Fruit fly (Drosophila melanogaster): ENCODE data around the gene promL.
A peak's percentile ranks its signal among the peaks of the same experiment; 100 is the strongest.

The promL gene

DNA sequence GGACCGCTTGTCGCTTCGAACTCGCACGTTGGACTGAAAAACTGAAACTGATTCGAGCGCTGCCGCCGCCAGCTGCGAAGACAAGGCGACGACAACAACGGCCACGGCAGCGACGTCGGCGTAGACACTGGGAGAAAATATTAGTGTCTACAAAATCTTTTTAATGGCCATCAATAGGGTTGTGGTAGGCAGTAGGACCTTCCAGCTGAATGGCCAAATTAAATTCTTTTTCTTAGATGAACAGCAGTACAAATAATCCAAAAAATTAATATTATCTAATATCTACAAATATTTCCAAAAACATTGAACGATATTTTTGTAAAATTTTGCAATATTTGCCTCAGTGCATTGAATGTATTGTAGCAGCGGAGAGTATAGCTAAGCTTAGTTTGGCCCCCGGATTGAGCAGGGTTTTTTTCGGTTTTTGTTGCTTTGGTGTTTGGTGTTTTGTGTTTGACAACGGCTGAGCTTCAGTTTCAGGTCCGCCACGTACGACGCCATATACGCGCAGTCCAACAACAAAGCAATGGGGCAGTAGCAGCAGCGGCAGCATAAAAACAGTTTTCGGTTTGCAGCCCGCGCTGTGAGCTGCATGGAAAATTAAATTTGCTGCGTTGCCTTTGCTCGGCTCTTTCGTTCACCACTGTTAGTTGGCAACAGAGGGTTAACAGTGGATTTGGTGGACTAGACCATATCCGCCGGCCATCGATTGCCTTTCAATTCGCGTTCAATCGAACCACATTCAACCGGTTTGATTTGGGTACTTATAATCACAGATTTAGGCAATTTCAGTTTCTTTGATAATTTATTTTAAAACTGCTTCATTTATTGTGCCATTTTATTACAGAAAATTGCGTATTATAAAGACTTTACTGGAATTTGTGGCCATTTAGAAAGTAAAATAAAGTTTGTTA lies 20.4 kb downstream of the promL start, which contains the start of gene Cht7 (continued):
- TF ChIP-seq CG4318 (GFP tag; optimal IDR thresholded peaks at IDR 0.05) = peak; percentile 94
- peak; percentile 85 for TF ChIP-seq CG10631 (GFP tag; optimal IDR thresholded peaks at IDR 0.05)
- TF ChIP-seq Ets96B (tag; optimal IDR thresholded peaks at IDR 0.05) = peak; percentile 86
- peak; percentile 80 for TF ChIP-seq CG7368 (GFP tag; optimal IDR thresholded peaks at IDR 0.05)
- TF ChIP-seq CG11902 (GFP tag; optimal IDR thresholded peaks at IDR 0.05) = peak; percentile 63
- peak; percentile 82 for TF ChIP-seq CG11762 (GFP tag; optimal IDR thresholded peaks at IDR 0.05; ENCODE audit: insufficient read depth)
- peak; percentile 98 for TF ChIP-seq Eip78C (GFP tag)
- peak; percentile 87 for TF ChIP-seq Met (GFP tag; optimal IDR thresholded peaks at IDR 0.05)
- peak; percentile 94 for TF ChIP-seq OdsH (GFP tag; optimal IDR thresholded peaks at IDR 0.05)
- peak; percentile 93 for TF ChIP-seq eg (GFP tag; IDR thresholded peaks at IDR 0.05)
- TF ChIP-seq Ets21C (GFP tag; optimal IDR thresholded peaks at IDR 0.05) = peak; percentile 37
- peak; percentile 92 for TF ChIP-seq net (GFP tag; optimal IDR thresholded peaks at IDR 0.05)
- TF ChIP-seq Lpt (GFP tag; optimal IDR thresholded peaks at IDR 0.05) = peak; percentile 93
- TF ChIP-seq lz (GFP tag; optimal IDR thresholded peaks at IDR 0.05) = peak; percentile 86
- peak; percentile 92 for TF ChIP-seq pdm3 (GFP tag; optimal IDR thresholded peaks at IDR 0.05)
- TF ChIP-seq fd59A (GFP tag; optimal IDR thresholded peaks at IDR 0.05) = peak; percentile 87
- TF ChIP-seq Sox14 (GFP tag; optimal IDR thresholded peaks at IDR 0.05) = peak; percentile 86
- TF ChIP-seq vri (GFP tag; optimal IDR thresholded peaks at IDR 0.05) = peak; percentile 79
- peak; percentile 81 for TF ChIP-seq CG6163 (GFP tag; IDR thresholded peaks at IDR 0.05)
- TF ChIP-seq fd85E (GFP tag; optimal IDR thresholded peaks at IDR 0.05) = peak; percentile 44
- TF ChIP-seq CG11294 (GFP tag; IDR thresholded peaks at IDR 0.05) = peak; percentile 90
- TF ChIP-seq CG3919 (GFP tag; optimal IDR thresholded peaks at IDR 0.05) = peak; percentile 91
- peak; percentile 88 for TF ChIP-seq CG10669 (GFP tag; optimal IDR thresholded peaks at IDR 0.05)
- peak; percentile 85 for TF ChIP-seq spab (GFP tag; optimal IDR thresholded peaks at IDR 0.05)
- peak; percentile 86 to 91 for TF ChIP-seq ss (GFP tag; optimal IDR thresholded peaks at IDR 0.05)
- peak; percentile 96 for TF ChIP-seq CG15336 (GFP tag; IDR thresholded peaks at IDR 0.05)
- peak; percentile 88 for TF ChIP-seq CG34406 (GFP tag; optimal IDR thresholded peaks at IDR 0.05)
- TF ChIP-seq CG9139 (GFP tag; optimal IDR thresholded peaks at IDR 0.05) = peak; percentile 74
- peak; percentile 89 for TF ChIP-seq CG6792 (GFP tag; optimal IDR thresholded peaks at IDR 0.05)

DNA sequence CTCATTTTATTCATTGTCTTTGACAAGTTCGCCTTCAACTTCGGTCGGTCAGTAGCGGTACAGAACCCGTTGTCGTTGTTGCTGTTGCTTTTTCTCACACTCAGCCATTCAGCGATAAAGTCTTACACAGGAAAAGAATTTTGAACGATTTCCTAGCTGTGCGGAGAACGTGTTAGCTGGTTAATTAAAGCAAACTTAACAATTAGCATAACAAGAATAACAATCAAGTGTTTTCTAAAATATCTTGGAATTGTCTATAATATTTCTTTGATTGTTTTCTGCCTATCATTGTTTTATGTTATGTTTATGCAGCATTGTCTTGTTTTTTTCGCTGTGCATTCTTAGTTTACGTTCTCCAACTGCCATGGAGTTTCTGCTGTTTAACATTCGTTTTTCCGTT lies 21.4 kb downstream of the promL start:
- peak; percentile 6 for TF ChIP-seq pdm3 (GFP tag; optimal IDR thresholded peaks at IDR 0.05)
- TF ChIP-seq Sox14 (GFP tag; optimal IDR thresholded peaks at IDR 0.05) = peak; percentile 30
- TF ChIP-seq OdsH (GFP tag; optimal IDR thresholded peaks at IDR 0.05) = peak; percentile 40
- no peak for TF ChIP-seq vri (GFP tag; optimal IDR thresholded peaks at IDR 0.05)
- TF ChIP-seq CG11294 (GFP tag; IDR thresholded peaks at IDR 0.05) = no peak
- TF ChIP-seq CG8632 (GFP tag; optimal IDR thresholded peaks at IDR 0.05) = no peak
- no peak for TF ChIP-seq CG8319 (GFP tag; optimal IDR thresholded peaks at IDR 0.05)
- TF ChIP-seq CG11902 (GFP tag; optimal IDR thresholded peaks at IDR 0.05) = no peak
- TF ChIP-seq CG1621 (tag; optimal IDR thresholded peaks at IDR 0.05) = peak; percentile 44
- no peak for TF ChIP-seq Blimp-1 (GFP tag; optimal IDR thresholded peaks at IDR 0.05)
- no peak for TF ChIP-seq Sox102F (GFP tag; optimal IDR thresholded peaks at IDR 0.05)
- TF ChIP-seq CG10631 (GFP tag; optimal IDR thresholded peaks at IDR 0.05) = peak; percentile 62
- TF ChIP-seq Gug (GFP tag; IDR thresholded peaks at IDR 0.05) = no peak
- no peak for TF ChIP-seq Lpt (GFP tag; optimal IDR thresholded peaks at IDR 0.05)
- peak; percentile 52 for TF ChIP-seq fd59A (GFP tag; optimal IDR thresholded peaks at IDR 0.05)
- peak; percentile 61 for TF ChIP-seq CG10669 (GFP tag; optimal IDR thresholded peaks at IDR 0.05)
- TF ChIP-seq Hr4 (GFP tag; optimal IDR thresholded peaks at IDR 0.05) = peak; percentile 14
- no peak for TF ChIP-seq acj6 (GFP tag; optimal IDR thresholded peaks at IDR 0.05)
- TF ChIP-seq CG16779 (tag; optimal IDR thresholded peaks at IDR 0.05) = no peak
- peak; percentile 35 to 61 for TF ChIP-seq ss (GFP tag; optimal IDR thresholded peaks at IDR 0.05)
- TF ChIP-seq CG9139 (GFP tag; optimal IDR thresholded peaks at IDR 0.05) = no peak
- TF ChIP-seq CG8119 (GFP tag; IDR thresholded peaks at IDR 0.05) = 0 out of 3 replicates have a peak, but pooled peaks have one; percentile 16
- TF ChIP-seq svp (GFP tag) = no peak
- no peak for TF ChIP-seq Hr39 (GFP tag; optimal IDR thresholded peaks at IDR 0.05)
- TF ChIP-seq Eip78C (GFP tag) = peak; percentile 79
- no peak for TF ChIP-seq Met (GFP tag; optimal IDR thresholded peaks at IDR 0.05)
- TF ChIP-seq Sox15 (GFP tag; optimal IDR thresholded peaks at IDR 0.05) = no peak
- TF ChIP-seq Eip93F (GFP tag; optimal IDR thresholded peaks at IDR 0.05) = no peak
- no peak for TF ChIP-seq cyc (GFP tag; optimal IDR thresholded peaks at IDR 0.05)
- TF ChIP-seq CG32006 (GFP tag; optimal IDR thresholded peaks at IDR 0.05) = peak; percentile 57
- TF ChIP-seq fd85E (GFP tag; optimal IDR thresholded peaks at IDR 0.05) = no peak
- TF ChIP-seq Hr38 (GFP tag; optimal IDR thresholded peaks at IDR 0.05) = no peak
- peak; percentile 57 for TF ChIP-seq CG3032 (tag; optimal IDR thresholded peaks at IDR 0.05)
- peak; percentile 51; the same call in 1 of the 2 replicates for TF ChIP-seq CG15336 (GFP tag; IDR thresholded peaks at IDR 0.05)
